Fruit fly (Drosophila melanogaster) whole organism, embryonic: ENCODE results near the gene Vha16-5.

Source experiments
- Asciz ChIP-seq: fragments of 200-800 bp; sonication (Bioruptor generic); optimal IDR thresholded peaks from 2 replicates; lab custom pipeline; 2017; ENCODE audit warnings: missing biosample characterization, mild to moderate bottlenecking, missing genetic modification characterization, missing genetic modification reagents
- Blimp-1 ChIP-seq: fragments of 200-800 bp; sonication (Bioruptor generic); optimal IDR thresholded peaks from 3 replicates; lab custom pipeline; 2018; ENCODE audit warnings: missing biosample characterization, missing genetic modification characterization, mild to moderate bottlenecking, moderate library complexity, missing genetic modification reagents
- CG10147 ChIP-seq: fragments of 200-800 bp; sonication (Bioruptor generic); optimal IDR thresholded peaks from 2 replicates; lab custom pipeline; 2019; ENCODE audit warnings: missing biosample characterization, mild to moderate bottlenecking, missing genetic modification characterization, moderate library complexity
- CG10209 ChIP-seq: fragments of 200-800 bp; sonication (Bioruptor generic); optimal IDR thresholded peaks from 3 replicates; lab custom pipeline; 2017; ENCODE audit warnings: missing biosample characterization, mild to moderate bottlenecking, missing genetic modification characterization, missing genetic modification reagents
- CG10979 ChIP-seq: fragments of 200-800 bp; sonication (Bioruptor generic); optimal IDR thresholded peaks from 2 replicates; lab custom pipeline; 2018; ENCODE audit warnings: missing biosample characterization, mild to moderate bottlenecking, missing genetic modification characterization, moderate library complexity
- CG1233 ChIP-seq: fragments of 200-800 bp; sonication (Bioruptor generic); optimal IDR thresholded peaks from 4 replicates; lab custom pipeline; 2018; ENCODE audit warnings: missing biosample characterization, mild to moderate bottlenecking, missing genetic modification characterization
- CG13296 ChIP-seq: fragments of 200-800 bp; sonication (Bioruptor generic); optimal IDR thresholded peaks from 3 replicates; lab custom pipeline; 2018; ENCODE audit warnings: missing biosample characterization, mild to moderate bottlenecking, missing genetic modification characterization
- CG13894 ChIP-seq: fragments of 200-800 bp; sonication (Bioruptor generic); optimal IDR thresholded peaks from 3 replicates; lab custom pipeline; 2018; ENCODE audit warnings: missing biosample characterization, mild to moderate bottlenecking, missing genetic modification characterization, moderate library complexity
- CG17186 ChIP-seq: fragments of 200-800 bp; sonication (Bioruptor generic); optimal IDR thresholded peaks from 3 replicates; lab custom pipeline; 2017; ENCODE audit warnings: missing biosample characterization, missing genetic modification reagents, missing genetic modification characterization
- CG17385 ChIP-seq: fragments of 200-800 bp; sonication (Bioruptor generic); optimal IDR thresholded peaks from 3 replicates; lab custom pipeline; 2018; ENCODE audit warnings: missing biosample characterization, mild to moderate bottlenecking, missing genetic modification characterization
- CG1792 ChIP-seq: fragments of 200-800 bp; sonication (Bioruptor generic); optimal IDR thresholded peaks from 2 replicates; lab custom pipeline; 2016; ENCODE audit warnings: missing biosample characterization, missing genetic modification characterization
- CG18764 ChIP-seq: fragments of 200-800 bp; sonication (Bioruptor generic); optimal IDR thresholded peaks from 3 replicates; lab custom pipeline; 2016; ENCODE audit warnings: missing biosample characterization, missing genetic modification characterization
- CG2712 ChIP-seq: fragments of 200-800 bp; optimal IDR thresholded peaks from 3 replicates; lab custom pipeline; 2019; ENCODE audit warnings: missing biosample characterization, mild to moderate bottlenecking, missing genetic modification characterization, moderate library complexity
- CG2889 ChIP-seq: fragments of 200-800 bp; sonication (Bioruptor generic); IDR thresholded peaks from 3 replicates; pipeline ENCODE4 v1.3.6; 2022; ENCODE audit warnings: missing biosample characterization, missing genetic modification characterization
- CG32767 ChIP-seq: fragments of 200-800 bp; sonication (Bioruptor generic); IDR thresholded peaks from 2 replicates; pipeline ENCODE4 v1.3.6; 2022; ENCODE audit warnings: missing biosample characterization, missing genetic modification characterization
- CG4730 ChIP-seq: fragments of 200-800 bp; sonication (Bioruptor generic); IDR thresholded peaks from 2 replicates; pipeline ENCODE4 v1.3.6; 2022; ENCODE audit warnings: missing biosample characterization, missing genetic modification characterization
- CG5180 ChIP-seq: fragments of 200-800 bp; sonication (Bioruptor generic); optimal IDR thresholded peaks from 3 replicates; lab custom pipeline; 2017; ENCODE audit warnings: missing biosample characterization, missing genetic modification characterization, mild to moderate bottlenecking, moderate library complexity, missing genetic modification reagents
- CG6254 ChIP-seq: fragments of 200-800 bp; sonication (Bioruptor generic); optimal IDR thresholded peaks from 3 replicates; lab custom pipeline; 2017; ENCODE audit warnings: mild to moderate bottlenecking, missing biosample characterization, missing genetic modification reagents, missing genetic modification characterization
- CG7745 ChIP-seq: fragments of 200-800 bp; sonication (Bioruptor generic); optimal IDR thresholded peaks from 2 replicates; lab custom pipeline; 2018; ENCODE audit warnings: missing biosample characterization, mild to moderate bottlenecking, missing genetic modification characterization, moderate library complexity
- Dad ChIP-seq: fragments of 200-800 bp; sonication (Bioruptor generic); optimal IDR thresholded peaks from 3 replicates; lab custom pipeline; 2016; ENCODE audit warnings: missing biosample characterization, missing genetic modification characterization
- Dek ChIP-seq: fragments of 200-800 bp; sonication (Bioruptor generic); optimal IDR thresholded peaks from 3 replicates; lab custom pipeline; 2019; ENCODE audit warnings: missing biosample characterization, mild to moderate bottlenecking, missing genetic modification characterization, moderate library complexity
- Ets65A ChIP-seq: fragments of 200-800 bp; sonication (Bioruptor generic); peaks from one replicate; lab custom pipeline; 2016; ENCODE audit warnings: missing biosample characterization, missing genetic modification characterization
- Ets97D ChIP-seq: fragments of 200-800 bp; sonication (Bioruptor generic); optimal IDR thresholded peaks from 3 replicates; lab custom pipeline; 2016; ENCODE audit warnings: missing biosample characterization, missing genetic modification characterization
- HHEX ChIP-seq: fragments of 200-800 bp; sonication (Bioruptor generic); optimal IDR thresholded peaks from 3 replicates; lab custom pipeline; 2017; ENCODE audit warnings: missing biosample characterization, mild to moderate bottlenecking, missing genetic modification characterization, missing genetic modification reagents
- HLH3B ChIP-seq: fragments of 200-800 bp; sonication (Bioruptor generic); IDR thresholded peaks from 2 replicates; pipeline ENCODE4 v1.3.6; 2022; ENCODE audit warnings: missing biosample characterization, missing genetic modification characterization
- Meics ChIP-seq: fragments of 200-800 bp; sonication (Bioruptor generic); optimal IDR thresholded peaks from 2 replicates; lab custom pipeline; 2017; ENCODE audit warnings: missing biosample characterization, mild to moderate bottlenecking, missing genetic modification characterization
- Sry-β ChIP-seq: fragments of 200-800 bp; sonication (Bioruptor generic); optimal IDR thresholded peaks from 2 replicates; lab custom pipeline; 2018; ENCODE audit warnings: missing biosample characterization, mild to moderate bottlenecking, missing genetic modification characterization, moderate library complexity
- chif ChIP-seq, 2 experiments: fragments of 200-800 bp; sonication (Bioruptor generic); optimal IDR thresholded peaks; 3 replicates each; lab custom pipeline; 2016; ENCODE audit warnings: missing biosample characterization in 2 of 2, missing genetic modification characterization in 2 of 2
- corto ChIP-seq: fragments of 200-800 bp; sonication (Bioruptor generic); optimal IDR thresholded peaks from 2 replicates; lab custom pipeline; 2016; ENCODE audit warnings: missing biosample characterization, mild to moderate bottlenecking, missing genetic modification characterization, moderate library complexity
- dan ChIP-seq: fragments of 200-800 bp; sonication (Bioruptor generic); IDR thresholded peaks from 2 replicates; pipeline ENCODE4 v1.3.6; 2022; ENCODE audit warnings: missing biosample characterization, missing genetic modification characterization
- dm ChIP-seq: fragments of 200-800 bp; sonication (Bioruptor generic); optimal IDR thresholded peaks from 3 replicates; lab custom pipeline; 2016; ENCODE audit warnings: missing biosample characterization, missing genetic modification characterization
- emc ChIP-seq: fragments of 200-800 bp; sonication (Bioruptor generic); optimal IDR thresholded peaks from 2 replicates; lab custom pipeline; 2016; ENCODE audit warnings: missing biosample characterization, missing genetic modification characterization
- gce ChIP-seq: fragments of 200-800 bp; sonication (Bioruptor generic); IDR thresholded peaks from 3 replicates; pipeline ENCODE4 v1.3.6; 2022; ENCODE audit warnings: missing biosample characterization, missing genetic modification characterization
- ham ChIP-seq: fragments of 200-800 bp; sonication (Bioruptor generic); IDR thresholded peaks from 2 replicates; pipeline ENCODE4 v1.3.6; 2022; ENCODE audit warnings: missing biosample characterization, missing genetic modification characterization
- her ChIP-seq: fragments of 200-800 bp; sonication (Bioruptor generic); optimal IDR thresholded peaks from 2 replicates; lab custom pipeline; 2016; ENCODE audit warnings: missing biosample characterization, missing genetic modification characterization
- insv ChIP-seq, 2 experiments: fragments of 200-800 bp; sonication (Bioruptor generic); optimal IDR thresholded peaks; 3 replicates each; lab custom pipeline; 2016 to 2018; ENCODE audit warnings: missing biosample characterization in 2 of 2, missing genetic modification characterization in 2 of 2
- lola ChIP-seq, 3 experiments: fragments of >200 bp in 2 of 3; fragments of 200-800 bp in 1 of 3; sonication (Bioruptor generic) in 1 of 3; optimal IDR thresholded peaks; 2 replicates each; lab custom pipeline; 2017 to 2019; ENCODE audit warnings: missing biosample characterization in 3 of 3, missing genetic modification characterization in 3 of 3, mild to moderate bottlenecking in 1 of 3, moderate library complexity in 1 of 3
- p53 ChIP-seq: fragments of 200-800 bp; sonication (Bioruptor generic); optimal IDR thresholded peaks from 2 replicates; lab custom pipeline; 2016; ENCODE audit warnings: missing biosample characterization, missing genetic modification characterization
- pita ChIP-seq: fragments of 200-800 bp; sonication (Bioruptor generic); optimal IDR thresholded peaks from 2 replicates; lab custom pipeline; 2017; ENCODE audit warnings: missing biosample characterization, mild to moderate bottlenecking, missing genetic modification characterization
- prd ChIP-seq, 3 experiments: fragments of >200 bp in 2 of 3; fragments of 200-800 bp in 1 of 3; sonication (Bioruptor generic) in 1 of 3; optimal IDR thresholded peaks in 2 of 3; IDR thresholded peaks in 1 of 3; 2 replicates in 2 of 3; 3 replicates in 1 of 3; pipeline versions ENCODE4 v1.3.6 to Lab custom; 2017 to 2022; ENCODE audit warnings: missing biosample characterization in 1 of 3, missing genetic modification characterization in 1 of 3
- sd ChIP-seq: fragments of 200-800 bp; sonication (Bioruptor generic); optimal IDR thresholded peaks from 3 replicates; lab custom pipeline; 2018; ENCODE audit warnings: missing biosample characterization, mild to moderate bottlenecking, missing genetic modification characterization, moderate library complexity
- sens-2 ChIP-seq: fragments of 200-800 bp; sonication (Bioruptor generic); IDR thresholded peaks from 2 replicates; pipeline ENCODE4 v1.3.6; 2022; ENCODE audit warnings: missing biosample characterization, missing genetic modification characterization
- slbo ChIP-seq: fragments of 200-800 bp; sonication (Bioruptor generic); IDR thresholded peaks from 2 replicates; pipeline ENCODE4 v1.3.6; 2022; ENCODE audit warnings: missing biosample characterization, missing genetic modification characterization
- sna ChIP-seq: fragments of 200-800 bp; sonication (Bioruptor generic); IDR thresholded peaks from 2 replicates; pipeline ENCODE4 v1.3.6; 2022; ENCODE audit warnings: missing biosample characterization, missing genetic modification characterization; ENCODE audit not compliant: partially characterized antibody
- tio ChIP-seq: fragments of 200-800 bp; sonication (Bioruptor generic); optimal IDR thresholded peaks from 2 replicates; lab custom pipeline; 2017; ENCODE audit warnings: missing biosample characterization, missing genetic modification characterization, inconsistent platforms
- usp ChIP-seq: fragments of >200 bp; optimal IDR thresholded peaks from 2 replicates; lab custom pipeline; 2017; ENCODE audit warnings: missing biosample characterization, missing genetic modification characterization

Vha16-5 gene

DNA sequence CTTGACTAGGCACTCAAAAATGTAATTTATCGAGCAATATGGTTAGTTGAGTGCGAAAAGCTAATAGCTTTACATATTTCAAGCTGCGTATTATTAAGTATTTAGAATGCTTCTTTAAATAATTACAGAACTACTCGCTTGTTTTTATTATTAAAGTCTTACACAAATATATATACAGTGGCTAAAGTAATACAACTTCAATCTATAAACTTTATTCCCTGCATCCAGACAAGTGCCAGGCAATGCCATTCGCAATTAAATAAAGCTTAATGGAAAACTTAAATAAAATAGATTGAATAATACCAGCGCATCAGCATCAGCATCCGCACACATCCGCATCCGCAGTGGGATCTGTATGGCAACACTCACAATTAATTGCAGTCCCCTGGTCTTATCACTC is 30.6 kb downstream of the Vha16-5 start:
- TF ChIP-seq Blimp-1 (no peak), Ets65A (GFP tag; lab: Kevin White, UChicago) (peak; percentile 73)

DNA sequence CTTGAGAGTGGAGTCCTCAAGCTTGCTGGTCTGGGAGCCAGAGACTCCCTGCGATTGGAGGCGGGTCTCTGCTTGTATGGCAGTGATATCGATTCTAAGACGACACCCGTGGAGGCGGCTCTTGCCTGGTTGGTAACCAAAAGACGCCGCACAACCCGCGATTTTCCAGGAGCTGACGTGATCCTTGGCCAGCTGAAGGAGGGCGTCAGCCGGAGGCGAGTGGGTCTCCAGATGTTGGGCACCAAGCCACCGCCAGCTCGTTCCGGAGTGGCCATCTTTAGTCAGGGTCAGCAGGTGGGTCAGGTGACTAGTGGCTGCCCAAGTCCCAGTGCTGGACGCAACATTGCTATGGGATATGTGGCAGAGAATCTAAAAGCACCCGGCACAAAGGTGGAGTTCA is 32.4 kb downstream of the Vha16-5 start:
- TF ChIP-seq CG7745 (tag; lab: Kevin White, UChicago): no peak
- peak; percentile 90 for TF ChIP-seq Ets65A (GFP tag; lab: Kevin White, UChicago)

DNA sequence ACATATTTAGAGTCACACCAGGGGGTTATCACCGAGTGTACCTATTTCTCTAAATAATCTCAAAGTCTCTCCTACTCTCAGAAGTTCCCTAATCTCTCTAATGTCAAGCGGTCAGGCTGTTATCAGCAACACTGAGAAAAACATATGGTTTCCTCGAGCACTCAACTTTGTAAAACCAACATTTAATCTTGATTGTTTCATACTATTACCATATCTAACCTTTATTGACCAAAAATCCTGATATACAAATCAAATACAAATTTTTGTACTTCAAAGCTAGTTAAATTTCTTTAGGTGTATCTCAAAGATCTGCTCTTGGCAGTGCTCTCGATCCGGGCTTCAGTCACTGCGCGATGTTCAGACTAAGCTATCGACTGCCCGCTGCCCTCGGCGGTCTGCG is 33.6 kb downstream of the Vha16-5 start, which contains the start of gene CG6415:
CG6415 (plus strand) TSS at position 341 of the 400 bp plus-strand sequence.
- TF ChIP-seq HHEX (GFP tag; lab: Kevin White, UChicago): peak; percentile 70
- TF ChIP-seq CG10979 (tag; lab: Kevin White, UChicago): peak; percentile 83
- peak; percentile 36 to 75 for TF ChIP-seq chif (GFP tag; optimal IDR thresholded peaks at IDR 0.05; lab: Kevin White, UChicago)
- peak; percentile 53 for TF ChIP-seq CG10147 (GFP tag; lab: Kevin White, UChicago)
- peak; percentile 50; the same call in 1 of the 3 replicates for TF ChIP-seq CG2889 (GFP tag; lab: Robert Waterston, UW)
- no peak for TF ChIP-seq CG17186 (GFP tag; lab: Kevin White, UChicago)
- TF ChIP-seq ham (GFP tag; lab: Robert Waterston, UW): no peak
- no peak for TF ChIP-seq insv (GFP tag; optimal IDR thresholded peaks at IDR 0.05; lab: Kevin White, UChicago)
- no peak for TF ChIP-seq sna (GFP tag; lab: Robert Waterston, UW)
- peak; percentile 43 for TF ChIP-seq CG13894
- peak; percentile 30 for TF ChIP-seq Ets97D (GFP tag; lab: Kevin White, UChicago)
- peak; percentile 46 for TF ChIP-seq CG5180 (GFP tag; lab: Kevin White, UChicago)
- no peak for TF ChIP-seq corto (GFP tag; lab: Kevin White, UChicago)
- TF ChIP-seq dan (GFP tag; lab: Robert Waterston, UW): no peak
- peak; percentile 54 for TF ChIP-seq CG4730 (GFP tag; lab: Robert Waterston, UW)
- TF ChIP-seq usp (GFP tag; lab: Kevin White, UChicago): no peak
- TF ChIP-seq pita (GFP tag; lab: Kevin White, UChicago): no peak
- TF ChIP-seq slbo: peak; percentile 86
- TF ChIP-seq emc (GFP tag; lab: Kevin White, UChicago): no peak
- peak; percentile 66 for TF ChIP-seq CG10209 (GFP tag; lab: Kevin White, UChicago)
- peak; percentile 39 for TF ChIP-seq dm (GFP tag; lab: Kevin White, UChicago)
- TF ChIP-seq her: peak; percentile 76
- TF ChIP-seq CG1792 (GFP tag; lab: Kevin White, UChicago): peak; percentile 71
- TF ChIP-seq tio (GFP tag; lab: Kevin White, UChicago): peak; percentile 36
- peak; percentile 58 for TF ChIP-seq Dek (tag; lab: Kevin White, UChicago)
- TF ChIP-seq CG17385: peak; percentile 63
- peak; percentile 21; the same call in 1 of the 2 replicates for TF ChIP-seq CG32767 (GFP tag; lab: Robert Waterston, UW)
- peak; percentile 50 for TF ChIP-seq CG13296 (GFP tag; lab: Kevin White, UChicago)
- peak; percentile 77 for TF ChIP-seq Meics (GFP tag; lab: Kevin White, UChicago)
- TF ChIP-seq Dad (GFP tag; lab: Kevin White, UChicago): peak; percentile 20
- peak; percentile 84 for TF ChIP-seq CG2712
- TF ChIP-seq p53 (GFP tag; lab: Kevin White, UChicago): no peak
- TF ChIP-seq gce (GFP tag; lab: Robert Waterston, UW): peak; percentile 56; the same call in 1 of the 3 replicates
- no peak for TF ChIP-seq Sry-β (GFP tag; lab: Kevin White, UChicago)
- 0 out of 2 replicates have a peak, but pooled peaks have one; percentile 50 for TF ChIP-seq sens-2 (GFP tag; lab: Robert Waterston, UW)
- TF ChIP-seq CG18764: peak; percentile 65
- peak; percentile 44 for TF ChIP-seq Asciz (GFP tag; lab: Kevin White, UChicago)
- TF ChIP-seq sd (tag; lab: Kevin White, UChicago): no peak
- TF ChIP-seq lola (GFP tag; optimal IDR thresholded peaks at IDR 0.05; lab: Kevin White, UChicago): peak in 1 of 3 experiments; percentile 70
- TF ChIP-seq CG6254: peak; percentile 20
- no peak for TF ChIP-seq prd (optimal IDR thresholded peaks at IDR 0.05; lab: Kevin White, UChicago)
- peak; percentile 89 for TF ChIP-seq prd (GFP tag; IDR thresholded peaks at IDR 0.05; lab: Robert Waterston, UW)
- TF ChIP-seq CG1233 (GFP tag; lab: Kevin White, UChicago): peak; percentile 65
- TF ChIP-seq HLH3B (GFP tag; lab: Robert Waterston, UW): peak; percentile 70; the same call in 1 of the 2 replicates
